Worm (Caenorhabditis elegans): Measurements from ENCODE around the gene B0432.14.

ce11 chrII:257519-257918 is 6.6 kb upstream of the B0432.14 start, which contains the start of gene cat-2:
- TF ChIP-seq W03F9.2 (tag; optimal IDR thresholded peaks at IDR 0.05) (no peak), him-1 (tag; optimal IDR thresholded peaks at IDR 0.05) (no peak)

Measured in whole organism, L4/young adult.